Worm (Caenorhabditis elegans) whole organism, mixed stage, embryonic: ENCODE results near the gene R05A10.8.

Source experiments
- M03D4.4 ChIP-seq: sonication (generic microtip); optimal IDR thresholded peaks from 2 replicates; lab custom pipeline; 2017; ENCODE audit warnings: mild to moderate bottlenecking, missing genetic modification characterization, missing compliant biosample characterization
- bed-3 ChIP-seq: fragments of 200-800 bp; sonication (Bioruptor generic); optimal IDR thresholded peaks from 3 replicates; lab custom pipeline; 2018; ENCODE audit warnings: mild to moderate bottlenecking, missing genetic modification characterization, moderate library complexity, missing compliant biosample characterization
- blmp-1 ChIP-seq: fragments of 150-350 bp; optimal IDR thresholded peaks from 2 replicates; lab custom pipeline; 2014; ENCODE audit warnings: missing biosample characterization, missing genetic modification characterization
- ceh-39 ChIP-seq: fragments of 150-350 bp; optimal IDR thresholded peaks from 2 replicates; lab custom pipeline; 2014; ENCODE audit warnings: missing biosample characterization, missing genetic modification characterization
- ceh-43 ChIP-seq: fragments of 200-800 bp; sonication (Bioruptor generic); optimal IDR thresholded peaks from 2 replicates; lab custom pipeline; 2018; ENCODE audit warnings: mild to moderate bottlenecking, missing genetic modification characterization, moderate library complexity, missing compliant biosample characterization
- ceh-83 ChIP-seq: fragments of 200-800 bp; sonication (Bioruptor generic); optimal IDR thresholded peaks from 2 replicates; lab custom pipeline; 2018; ENCODE audit warnings: mild to moderate bottlenecking, missing genetic modification characterization, missing compliant biosample characterization
- cnd-1 ChIP-seq: fragments of 200-800 bp; sonication (Bioruptor generic); optimal IDR thresholded peaks from 2 replicates; lab custom pipeline; 2018; ENCODE audit warnings: mild to moderate bottlenecking, missing genetic modification characterization, missing compliant biosample characterization
- drap-1 ChIP-seq: fragments of 200-800 bp; sonication (Bioruptor generic); optimal IDR thresholded peaks from 3 replicates; lab custom pipeline; 2018; ENCODE audit warnings: mild to moderate bottlenecking, missing genetic modification characterization, missing compliant biosample characterization
- elt-1 ChIP-seq: sonication (generic microtip); optimal IDR thresholded peaks from 2 replicates; lab custom pipeline; 2017; ENCODE audit warnings: missing genetic modification characterization, mild to moderate bottlenecking, missing compliant biosample characterization, antibody characterized with exemption, moderate library complexity, borderline replicate concordance; ENCODE audit not compliant: insufficient read depth
- elt-3 ChIP-seq: fragments of 150-350 bp; optimal IDR thresholded peaks from 2 replicates; lab custom pipeline; 2014; ENCODE audit warnings: missing biosample characterization, missing genetic modification characterization
- flh-1 ChIP-seq: fragments of 200-800 bp; sonication (Bioruptor generic); optimal IDR thresholded peaks from 2 replicates; lab custom pipeline; 2018; ENCODE audit warnings: mild to moderate bottlenecking, missing genetic modification characterization, moderate library complexity, missing compliant biosample characterization
- ham-2 ChIP-seq: fragments of 200-800 bp; sonication (Bioruptor generic); optimal IDR thresholded peaks from 2 replicates; lab custom pipeline; 2018; ENCODE audit warnings: mild to moderate bottlenecking, missing genetic modification characterization, missing compliant biosample characterization
- hlh-1 ChIP-seq: fragments of 150-350 bp; optimal IDR thresholded peaks from 2 replicates; lab custom pipeline; 2014; ENCODE audit warnings: missing biosample characterization, missing genetic modification reagents, missing genetic modification characterization
- lin-32 ChIP-seq: fragments of 200-800 bp; sonication (Bioruptor generic); optimal IDR thresholded peaks from 2 replicates; lab custom pipeline; 2018; ENCODE audit warnings: mild to moderate bottlenecking, missing genetic modification characterization, missing compliant biosample characterization
- mab-5 ChIP-seq: fragments of 150-350 bp; optimal IDR thresholded peaks from 2 replicates; lab custom pipeline; 2014; ENCODE audit warnings: missing biosample characterization, missing genetic modification characterization
- mep-1 ChIP-seq: fragments of 150-350 bp; optimal IDR thresholded peaks from 2 replicates; lab custom pipeline; 2017; ENCODE audit warnings: missing biosample characterization, missing genetic modification reagents, missing genetic modification characterization, inconsistent platforms
- nhr-2 ChIP-seq: fragments of 150-350 bp; optimal IDR thresholded peaks from 2 replicates; lab custom pipeline; 2014; ENCODE audit warnings: missing biosample characterization, missing genetic modification characterization
- nhr-28 ChIP-seq: fragments of 150-350 bp; optimal IDR thresholded peaks from 2 replicates; lab custom pipeline; 2014; ENCODE audit warnings: missing biosample characterization, missing genetic modification characterization
- pha-4 ChIP-seq: fragments of 150-350 bp; optimal IDR thresholded peaks from 2 replicates; lab custom pipeline; 2018; ENCODE audit warnings: missing biosample characterization, missing genetic modification reagents, missing genetic modification characterization
- sem-2 ChIP-seq: fragments of 200-800 bp; sonication (Bioruptor generic); optimal IDR thresholded peaks from 2 replicates; lab custom pipeline; 2018; ENCODE audit warnings: mild to moderate bottlenecking, missing genetic modification characterization, missing compliant biosample characterization
- snpc-4 ChIP-seq: fragments of 150-350 bp; optimal IDR thresholded peaks from 2 replicates; lab custom pipeline; 2014; ENCODE audit warnings: missing biosample characterization, missing genetic modification characterization
- sptf-1 ChIP-seq: sonication (generic microtip); optimal IDR thresholded peaks from 2 replicates; lab custom pipeline; 2017; ENCODE audit warnings: mild to moderate bottlenecking, missing genetic modification characterization, moderate library complexity, missing compliant biosample characterization
- unc-120 ChIP-seq: sonication (generic microtip); optimal IDR thresholded peaks from 2 replicates; lab custom pipeline; 2017; ENCODE audit warnings: missing genetic modification characterization, missing compliant biosample characterization; ENCODE audit not compliant: poor library complexity, severe bottlenecking
- unc-39 ChIP-seq: fragments of 150-350 bp; optimal IDR thresholded peaks from 2 replicates; lab custom pipeline; 2014; ENCODE audit warnings: missing biosample characterization, missing genetic modification characterization
- unc-62 ChIP-seq: fragments of 150-350 bp; optimal IDR thresholded peaks from 2 replicates; lab custom pipeline; 2014; ENCODE audit warnings: missing biosample characterization, missing genetic modification reagents, missing genetic modification characterization
- zip-8 ChIP-seq: fragments of 150-350 bp; optimal IDR thresholded peaks from 2 replicates; lab custom pipeline; 2014; ENCODE audit warnings: missing biosample characterization, missing genetic modification characterization
- ztf-11 ChIP-seq: fragments of 150-350 bp; optimal IDR thresholded peaks from 2 replicates; lab custom pipeline; 2014; ENCODE audit warnings: missing biosample characterization, missing genetic modification characterization

The R05A10.8 gene

DNA sequence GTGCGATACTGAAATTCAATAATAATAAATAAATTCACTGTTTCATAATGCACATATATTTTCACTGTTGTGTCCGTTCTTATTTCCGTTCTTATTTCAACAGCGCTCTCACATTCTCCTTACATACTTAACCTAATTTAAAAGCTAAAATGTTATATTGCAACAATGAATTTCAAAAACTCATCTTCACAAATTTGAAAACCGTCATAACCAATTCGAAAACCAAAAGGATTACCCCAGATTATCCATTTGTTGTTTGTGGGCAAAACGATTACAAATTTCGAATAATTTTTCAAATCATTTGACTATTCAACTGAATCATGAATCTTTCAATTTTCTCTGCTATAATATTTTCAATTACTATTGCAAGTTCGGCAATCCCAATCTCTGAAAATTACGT lies 14.2 kb upstream of the R05A10.8 start, which contains the start of gene R05A10.4:
TSS of gene R05A10.4 (plus strand) at position 301 of the 400 bp plus-strand sequence.
- TF ChIP-seq sem-2 (GFP tag; lab: Kevin White, UChicago) = no peak
- no peak for TF ChIP-seq mep-1 (tag; lab: Kevin White, UChicago)
- TF ChIP-seq elt-3 (tag; lab: Kevin White, UChicago) = no peak
- no peak for TF ChIP-seq ceh-43 (GFP tag; lab: Kevin White, UChicago)
- TF ChIP-seq unc-120 = no peak
- no peak for TF ChIP-seq blmp-1 (tag; lab: Kevin White, UChicago)
- TF ChIP-seq sptf-1 (tag; lab: Kevin White, UChicago) = no peak
- TF ChIP-seq unc-39 = no peak
- no peak for TF ChIP-seq mab-5 (tag; lab: Kevin White, UChicago)
- TF ChIP-seq cnd-1 (tag; lab: Kevin White, UChicago) = no peak
- no peak for TF ChIP-seq elt-1 (tag; lab: Kevin White, UChicago)

DNA sequence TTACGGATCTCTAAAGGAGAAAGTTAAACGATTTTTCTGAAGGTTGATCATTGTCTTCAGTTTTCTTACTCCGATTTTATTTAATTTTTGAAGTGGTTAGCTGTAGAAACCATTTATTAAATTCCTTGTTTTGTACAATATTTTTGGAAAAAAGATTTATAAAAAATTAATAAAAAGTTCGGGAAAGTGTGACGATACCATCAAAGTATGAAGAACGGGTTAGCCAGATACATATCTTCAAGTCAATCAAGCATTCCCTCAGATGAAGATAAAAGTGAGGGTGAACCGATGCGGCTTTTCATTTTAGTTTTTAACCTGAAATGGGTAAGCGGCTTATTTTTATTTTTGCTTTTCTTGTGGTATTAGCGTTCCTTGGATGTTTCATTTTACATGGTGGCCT lies 7.5 kb upstream of the R05A10.8 start, which contains the start of gene R05A10.6:
TSS of gene R05A10.6 (plus strand) at position 301 of the 400 bp plus-strand sequence.
- TF ChIP-seq elt-1 (tag; lab: Kevin White, UChicago) (peak; percentile 51), unc-39 (no peak)

DNA sequence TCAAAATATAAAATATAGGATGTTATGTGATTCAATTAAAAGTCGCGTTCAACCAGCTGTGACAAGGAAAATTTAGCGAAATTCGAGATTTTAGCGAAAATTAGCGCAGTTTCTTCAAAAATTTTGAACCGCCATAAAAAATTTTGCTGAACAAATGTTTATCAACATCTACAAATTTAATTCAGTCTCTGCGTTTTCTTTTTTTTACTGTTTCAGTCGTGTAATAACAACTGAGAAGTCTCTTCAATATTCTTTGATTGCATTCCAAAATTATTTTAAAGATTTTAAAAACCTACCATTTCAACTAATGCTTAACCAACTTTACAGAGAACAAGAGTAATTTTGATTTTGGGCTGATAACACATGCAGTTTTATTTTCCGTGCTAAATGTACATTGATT lies 6.1 kb upstream of the R05A10.8 start:
- TF ChIP-seq lin-32 (GFP tag; lab: Kevin White, UChicago) (no peak), ceh-43 (GFP tag; lab: Kevin White, UChicago) (no peak), elt-3 (tag; lab: Kevin White, UChicago) (no peak), M03D4.4 (tag; lab: Kevin White, UChicago) (no peak), unc-62 (GFP tag; lab: Kevin White, UChicago) (no peak), drap-1 (no peak), mep-1 (tag; lab: Kevin White, UChicago) (no peak), sem-2 (GFP tag; lab: Kevin White, UChicago) (no peak), zip-8 (no peak), nhr-28 (tag; lab: Kevin White, UChicago) (no peak), nhr-2 (tag; lab: Kevin White, UChicago) (no peak), cnd-1 (tag; lab: Kevin White, UChicago) (no peak), bed-3 (GFP tag; lab: Kevin White, UChicago) (no peak), mab-5 (tag; lab: Kevin White, UChicago) (no peak), pha-4 (tag; lab: Kevin White, UChicago) (no peak)
- TF ChIP-seq, all 35 proteins: peak for 0

DNA sequence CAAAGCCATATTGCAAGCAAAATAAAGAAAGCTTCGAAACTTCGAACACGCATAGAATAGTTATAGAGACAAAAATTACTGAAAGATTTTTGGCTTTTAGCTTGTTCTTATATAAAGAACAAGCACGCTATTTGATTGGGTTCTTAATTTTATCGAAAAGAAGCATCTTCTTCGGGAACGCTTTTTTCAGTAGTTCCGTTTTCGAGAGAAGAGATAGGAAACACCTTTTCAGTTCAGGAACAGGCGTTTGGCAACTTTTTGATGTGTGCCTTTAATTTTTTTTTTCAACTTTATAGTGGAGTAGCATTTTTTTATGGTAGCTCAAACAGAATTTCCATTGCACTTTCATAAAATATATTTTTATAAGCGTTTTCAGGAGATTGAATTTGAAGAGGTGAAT lies 4.8 kb upstream of the R05A10.8 start, which contains the start of gene R05A10.7:
TSS of gene R05A10.7 (minus strand) at position 101 of the 400 bp plus-strand sequence.
- TF ChIP-seq pha-4 (tag; lab: Kevin White, UChicago) (no peak), ceh-39 (no peak), M03D4.4 (tag; lab: Kevin White, UChicago) (no peak), sptf-1 (tag; lab: Kevin White, UChicago) (no peak), elt-1 (tag; lab: Kevin White, UChicago) (no peak), unc-120 (no peak), ham-2 (no peak), drap-1 (no peak), mab-5 (tag; lab: Kevin White, UChicago) (no peak), zip-8 (no peak), hlh-1 (tag; lab: Kevin White, UChicago) (no peak), unc-62 (GFP tag; lab: Kevin White, UChicago) (no peak), snpc-4 (no peak), ztf-11 (tag; lab: Kevin White, UChicago) (no peak), elt-3 (tag; lab: Kevin White, UChicago) (no peak), mep-1 (tag; lab: Kevin White, UChicago) (no peak)

DNA sequence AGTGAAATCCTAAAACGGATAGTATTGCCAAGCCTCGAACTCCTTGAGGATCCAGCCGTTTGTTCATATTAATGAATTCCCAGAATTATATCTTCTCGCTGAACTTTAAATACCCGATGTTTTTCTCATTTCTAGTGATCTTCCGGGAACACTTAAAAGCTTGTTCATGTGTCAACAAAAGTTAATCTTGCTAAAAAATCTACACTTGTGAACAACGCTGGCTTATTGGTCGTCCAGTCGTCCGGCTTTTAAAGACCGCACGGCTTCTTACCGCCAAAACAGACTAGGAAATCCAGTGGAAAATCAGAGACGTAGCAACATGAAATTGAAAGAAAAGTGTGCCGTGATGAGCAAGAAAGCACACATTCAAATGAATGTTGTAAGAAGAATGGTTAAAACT lies 4.7 kb downstream of the R05A10.8 start, which contains the start of gene oac-38:
TSS of gene oac-38 (minus strand) at position 101 of the 400 bp plus-strand sequence.
- TF ChIP-seq hlh-1 (tag; lab: Kevin White, UChicago) (no peak), mep-1 (tag; lab: Kevin White, UChicago) (no peak), ham-2 (no peak), ceh-83 (no peak), bed-3 (GFP tag; lab: Kevin White, UChicago) (no peak), elt-3 (tag; lab: Kevin White, UChicago) (no peak), nhr-28 (tag; lab: Kevin White, UChicago) (no peak), M03D4.4 (tag; lab: Kevin White, UChicago) (no peak), ztf-11 (tag; lab: Kevin White, UChicago) (no peak), flh-1 (GFP tag; lab: Kevin White, UChicago) (no peak), sptf-1 (tag; lab: Kevin White, UChicago) (no peak), ceh-39 (no peak), elt-1 (tag; lab: Kevin White, UChicago) (no peak)
